Fruit fly (Drosophila melanogaster) whole organism, embryonic: Measurements from ENCODE around the gene ZAP3.

Source experiments
- Abd-B ChIP-seq: fragments of 200-800 bp; sonication (Bioruptor generic); optimal IDR thresholded peaks from 2 replicates; lab custom pipeline; 2018; ENCODE audit warnings: missing biosample characterization, mild to moderate bottlenecking, missing genetic modification characterization, moderate library complexity
- BtbVII ChIP-seq: fragments of 200-800 bp; sonication (Bioruptor generic); optimal IDR thresholded peaks from 3 replicates; lab custom pipeline; 2017; ENCODE audit warnings: missing biosample characterization, mild to moderate bottlenecking, missing genetic modification characterization
- CG10462 ChIP-seq: fragments of 200-800 bp; sonication (Bioruptor generic); optimal IDR thresholded peaks from 2 replicates; lab custom pipeline; 2016; ENCODE audit warnings: missing biosample characterization, missing genetic modification characterization
- CG31365 ChIP-seq: fragments of 200-800 bp; sonication (Bioruptor generic); optimal IDR thresholded peaks from 2 replicates; lab custom pipeline; 2018; ENCODE audit warnings: missing biosample characterization, mild to moderate bottlenecking, missing genetic modification characterization
- CG7786 ChIP-seq: fragments of 200-800 bp; sonication (Bioruptor generic); optimal IDR thresholded peaks from 2 replicates; lab custom pipeline; 2016; ENCODE audit warnings: missing biosample characterization, missing genetic modification characterization
- HLH4C ChIP-seq: fragments of 200-800 bp; sonication (Bioruptor generic); IDR thresholded peaks from 3 replicates; pipeline ENCODE4 v1.3.6; 2022; ENCODE audit warnings: missing biosample characterization, missing genetic modification characterization; ENCODE audit not compliant: partially characterized antibody
- Lim3 ChIP-seq: fragments of 200-800 bp; sonication (Bioruptor generic); IDR thresholded peaks from 2 replicates; pipeline ENCODE4 v1.3.6; 2022; ENCODE audit warnings: missing biosample characterization, missing genetic modification characterization
- Ravus ChIP-seq: fragments of 200-800 bp; sonication (Bioruptor generic); IDR thresholded peaks from 2 replicates; pipeline ENCODE4 v1.3.6; 2022; ENCODE audit warnings: missing biosample characterization, missing genetic modification characterization
- Sox102F ChIP-seq: fragments of 200-800 bp; sonication (Bioruptor generic); optimal IDR thresholded peaks from 2 replicates; lab custom pipeline; 2018; ENCODE audit warnings: missing biosample characterization, mild to moderate bottlenecking, missing genetic modification characterization, moderate library complexity
- bcd ChIP-seq: fragments of 200-800 bp; sonication (Bioruptor generic); optimal IDR thresholded peaks from 2 replicates; lab custom pipeline; 2017; ENCODE audit warnings: missing biosample characterization, mild to moderate bottlenecking, missing genetic modification characterization
- en ChIP-seq: fragments of 200-800 bp; sonication (Bioruptor generic); optimal IDR thresholded peaks from 2 replicates; lab custom pipeline; 2016; ENCODE audit warnings: missing biosample characterization, missing genetic modification characterization
- hb ChIP-seq: fragments of 200-800 bp; sonication (Bioruptor generic); IDR thresholded peaks from 3 replicates; pipeline ENCODE4 v1.3.6; 2022; ENCODE audit warnings: missing biosample characterization, missing genetic modification characterization; ENCODE audit not compliant: partially characterized antibody
- mirr ChIP-seq: fragments of 200-800 bp; sonication (Bioruptor generic); optimal IDR thresholded peaks from 3 replicates; lab custom pipeline; 2018; ENCODE audit warnings: missing biosample characterization, mild to moderate bottlenecking, missing genetic modification characterization
- so ChIP-seq: fragments of 200-800 bp; sonication (Bioruptor generic); IDR thresholded peaks from 3 replicates; pipeline ENCODE4 v1.3.6; 2022; ENCODE audit warnings: missing biosample characterization, missing genetic modification characterization

dm6 chrX:10057964-10058363 is 24.3 kb downstream of the ZAP3 start:
- TF ChIP-seq HLH4C (GFP tag; lab: Robert Waterston, UW) = no peak
- TF ChIP-seq Lim3 (GFP tag; lab: Robert Waterston, UW) = no peak
- no peak for TF ChIP-seq Ravus (GFP tag; lab: Robert Waterston, UW)
- TF ChIP-seq mirr (GFP tag; lab: Kevin White, UChicago) = no peak
- TF ChIP-seq CG10462 (GFP tag; lab: Kevin White, UChicago) = no peak
- no peak for TF ChIP-seq en (GFP tag; lab: Kevin White, UChicago)
- no peak for TF ChIP-seq hb (GFP tag; lab: Robert Waterston, UW)
- TF ChIP-seq so (GFP tag; lab: Robert Waterston, UW) = no peak
- no peak for TF ChIP-seq Abd-B
- no peak for TF ChIP-seq CG7786 (GFP tag; lab: Kevin White, UChicago)
- TF ChIP-seq BtbVII = no peak
- TF ChIP-seq CG31365 = no peak
- no peak for TF ChIP-seq bcd
- TF ChIP-seq Sox102F (GFP tag; lab: Kevin White, UChicago) = no peak
